Fruit fly (Drosophila melanogaster) whole organism, embryonic: ENCODE results near the gene ball.
A peak's percentile ranks its signal among the peaks of the same experiment; 100 is the strongest.

Experiments used
- Adf1 ChIP-seq: fragments of 200-800 bp; sonication (Bioruptor generic); IDR thresholded peaks from 2 replicates; pipeline ENCODE4 v1.3.6; 2022; ENCODE audit warnings: missing biosample characterization, missing genetic modification characterization
- Atf-2 ChIP-seq: fragments of 200-800 bp; sonication (Bioruptor generic); optimal IDR thresholded peaks from 2 replicates; lab custom pipeline; 2016; ENCODE audit warnings: missing biosample characterization, missing genetic modification characterization
- Awh ChIP-seq: fragments of 200-800 bp; sonication (Bioruptor generic); IDR thresholded peaks from 2 replicates; pipeline ENCODE4, ENCODE4 v1.3.6; 2022; ENCODE audit warnings: missing biosample characterization, missing genetic modification characterization
- CG11504 ChIP-seq: fragments of 200-800 bp; sonication (Bioruptor generic); optimal IDR thresholded peaks from 3 replicates; lab custom pipeline; 2019; ENCODE audit warnings: missing biosample characterization, mild to moderate bottlenecking, missing genetic modification characterization, moderate library complexity
- CG12219 ChIP-seq: fragments of 200-800 bp; sonication (Bioruptor generic); optimal IDR thresholded peaks from 3 replicates; lab custom pipeline; 2018; ENCODE audit warnings: missing biosample characterization, mild to moderate bottlenecking, missing genetic modification characterization
- CG13775 ChIP-seq: fragments of 200-800 bp; sonication (Bioruptor generic); optimal IDR thresholded peaks from 3 replicates; lab custom pipeline; 2017; ENCODE audit warnings: missing biosample characterization, mild to moderate bottlenecking, missing genetic modification characterization
- CG14667 ChIP-seq: fragments of 200-800 bp; sonication (Bioruptor generic); IDR thresholded peaks from 2 replicates; pipeline ENCODE4 v1.3.6; 2022; ENCODE audit warnings: missing biosample characterization, missing genetic modification characterization
- CG1529 ChIP-seq: fragments of 200-800 bp; sonication (Bioruptor generic); optimal IDR thresholded peaks from 3 replicates; lab custom pipeline; 2018; ENCODE audit warnings: missing biosample characterization, missing genetic modification characterization
- CG16813 ChIP-seq: fragments of 200-800 bp; sonication (Bioruptor generic); IDR thresholded peaks from 3 replicates; pipeline ENCODE4 v1.3.6; 2022; ENCODE audit warnings: missing biosample characterization, missing genetic modification characterization; ENCODE audit not compliant: partially characterized antibody
- CG17802 ChIP-seq: fragments of 200-800 bp; sonication (Bioruptor generic); optimal IDR thresholded peaks from 2 replicates; lab custom pipeline; 2018; ENCODE audit warnings: missing biosample characterization, mild to moderate bottlenecking, missing genetic modification characterization, moderate library complexity
- CG2875 ChIP-seq: fragments of 200-800 bp; sonication (Bioruptor generic); optimal IDR thresholded peaks from 2 replicates; lab custom pipeline; 2017; ENCODE audit warnings: missing biosample characterization, mild to moderate bottlenecking, missing genetic modification characterization, missing genetic modification reagents
- CG32772 ChIP-seq: fragments of 200-800 bp; sonication (Bioruptor generic); IDR thresholded peaks from 2 replicates; pipeline ENCODE4 v1.3.6; 2022; ENCODE audit warnings: missing biosample characterization, missing genetic modification characterization
- CG4730 ChIP-seq: fragments of 200-800 bp; sonication (Bioruptor generic); IDR thresholded peaks from 2 replicates; pipeline ENCODE4 v1.3.6; 2022; ENCODE audit warnings: missing biosample characterization, missing genetic modification characterization
- CG5245 ChIP-seq: fragments of 200-800 bp; sonication (Bioruptor generic); optimal IDR thresholded peaks from 3 replicates; lab custom pipeline; 2016; ENCODE audit warnings: missing biosample characterization, missing genetic modification characterization
- CG7556 ChIP-seq: fragments of 200-800 bp; sonication (Bioruptor generic); optimal IDR thresholded peaks from 2 replicates; lab custom pipeline; 2017; ENCODE audit warnings: missing biosample characterization, mild to moderate bottlenecking, missing genetic modification characterization
- CG7786 ChIP-seq: fragments of 200-800 bp; sonication (Bioruptor generic); optimal IDR thresholded peaks from 2 replicates; lab custom pipeline; 2016; ENCODE audit warnings: missing biosample characterization, missing genetic modification characterization
- CG8290 ChIP-seq, 3 experiments: fragments of 200-800 bp; sonication (Bioruptor generic); optimal IDR thresholded peaks; 2 replicates each; lab custom pipeline; 2016 to 2019; ENCODE audit warnings: missing biosample characterization in 3 of 3, missing genetic modification characterization in 3 of 3, mild to moderate bottlenecking in 2 of 3, moderate library complexity in 1 of 3
- CG8478 ChIP-seq: fragments of >200 bp; optimal IDR thresholded peaks from 2 replicates; lab custom pipeline; 2018
- CG9437 ChIP-seq: fragments of 200-800 bp; sonication (Bioruptor generic); optimal IDR thresholded peaks from 2 replicates; lab custom pipeline; 2018; ENCODE audit warnings: missing biosample characterization, mild to moderate bottlenecking, missing genetic modification characterization
- CG9797 ChIP-seq: fragments of 200-800 bp; sonication (Bioruptor generic); optimal IDR thresholded peaks from 3 replicates; lab custom pipeline; 2018; ENCODE audit warnings: missing biosample characterization, mild to moderate bottlenecking, missing genetic modification characterization
- Dfd ChIP-seq, 2 experiments: fragments of >200 bp; optimal IDR thresholded peaks; 2 replicates each; lab custom pipeline; 2017; ENCODE audit warnings: missing biosample characterization in 2 of 2, missing genetic modification characterization in 2 of 2
- Dll ChIP-seq: fragments of 200-800 bp; sonication (Bioruptor generic); IDR thresholded peaks from 4 replicates; pipeline ENCODE4 v1.3.6; 2022; ENCODE audit warnings: missing biosample characterization, missing genetic modification characterization; ENCODE audit not compliant: partially characterized antibody
- E2f2 ChIP-seq: fragments of 200-800 bp; sonication (Bioruptor generic); IDR thresholded peaks from 2 replicates; pipeline ENCODE4 v1.3.6; 2022; ENCODE audit warnings: missing biosample characterization, missing genetic modification characterization
- HLH54F ChIP-seq: fragments of 200-800 bp; sonication (Bioruptor generic); optimal IDR thresholded peaks from 3 replicates; lab custom pipeline; 2016; ENCODE audit warnings: missing biosample characterization, missing genetic modification characterization
- HLHmδ ChIP-seq: fragments of 200-800 bp; sonication (Bioruptor generic); optimal IDR thresholded peaks from 2 replicates; lab custom pipeline; 2018; ENCODE audit warnings: missing biosample characterization, mild to moderate bottlenecking, missing genetic modification characterization, moderate library complexity
- HmgD ChIP-seq: fragments of 200-800 bp; sonication (Bioruptor generic); optimal IDR thresholded peaks from 3 replicates; lab custom pipeline; 2016; ENCODE audit warnings: missing biosample characterization, missing genetic modification characterization
- Hr51 ChIP-seq, 2 experiments: fragments of 200-800 bp; sonication (Bioruptor generic); optimal IDR thresholded peaks; 2 replicates in 1 of 2; 3 replicates in 1 of 2; lab custom pipeline; 2016 to 2018; ENCODE audit warnings: missing biosample characterization in 2 of 2, missing genetic modification characterization in 2 of 2, mild to moderate bottlenecking in 1 of 2, moderate library complexity in 1 of 2
- NC2β ChIP-seq: fragments of 200-800 bp; sonication (Bioruptor generic); optimal IDR thresholded peaks from 2 replicates; lab custom pipeline; 2016; ENCODE audit warnings: missing biosample characterization, missing genetic modification characterization
- Neu2 ChIP-seq: fragments of 200-800 bp; sonication (Bioruptor generic); optimal IDR thresholded peaks from 3 replicates; lab custom pipeline; 2016; ENCODE audit warnings: missing biosample characterization, missing genetic modification characterization, borderline replicate concordance
- NfI ChIP-seq: fragments of 200-800 bp; sonication (Bioruptor generic); optimal IDR thresholded peaks from 3 replicates; lab custom pipeline; 2018; ENCODE audit warnings: missing biosample characterization, mild to moderate bottlenecking, missing genetic modification characterization, moderate library complexity
- Scr ChIP-seq: fragments of 200-800 bp; sonication (Bioruptor generic); IDR thresholded peaks from 2 replicates; pipeline ENCODE4 v1.3.6; 2022; ENCODE audit warnings: missing biosample characterization, missing genetic modification characterization; ENCODE audit not compliant: partially characterized antibody
- Sox102F ChIP-seq: fragments of 200-800 bp; sonication (Bioruptor generic); optimal IDR thresholded peaks from 2 replicates; lab custom pipeline; 2018; ENCODE audit warnings: missing biosample characterization, mild to moderate bottlenecking, missing genetic modification characterization, moderate library complexity
- Stat92E ChIP-seq, 3 experiments: fragments of >200 bp in 2 of 3; fragments of 200-800 bp in 1 of 3; sonication (Bioruptor generic) in 1 of 3; optimal IDR thresholded peaks; 2 replicates each; lab custom pipeline; 2017 to 2019; ENCODE audit warnings: missing biosample characterization in 3 of 3, missing genetic modification characterization in 3 of 3, mild to moderate bottlenecking in 1 of 3, moderate library complexity in 1 of 3
- Tbp ChIP-seq: fragments of >200 bp; optimal IDR thresholded peaks from 2 replicates; lab custom pipeline; 2018; ENCODE audit warnings: missing biosample characterization, missing genetic modification characterization
- Xbp1 ChIP-seq: fragments of 200-800 bp; sonication (Bioruptor generic); optimal IDR thresholded peaks from 3 replicates; lab custom pipeline; 2016; ENCODE audit warnings: missing biosample characterization, mild to moderate bottlenecking, missing genetic modification characterization
- cato ChIP-seq: fragments of 200-800 bp; sonication (Bioruptor generic); optimal IDR thresholded peaks from 2 replicates; lab custom pipeline; 2016; ENCODE audit warnings: missing biosample characterization, missing genetic modification characterization, borderline replicate concordance
- cg ChIP-seq: fragments of 200-800 bp; sonication (Bioruptor generic); optimal IDR thresholded peaks from 3 replicates; lab custom pipeline; 2019; ENCODE audit warnings: missing biosample characterization, mild to moderate bottlenecking, missing genetic modification characterization, moderate library complexity
- dpn ChIP-seq, 2 experiments: fragments of 200-800 bp; sonication (Bioruptor generic); optimal IDR thresholded peaks; 3 replicates each; lab custom pipeline; 2016; ENCODE audit warnings: missing biosample characterization in 2 of 2, missing genetic modification characterization in 2 of 2
- esg ChIP-seq: fragments of 200-800 bp; sonication (Bioruptor generic); conservative IDR thresholded peaks from 2 replicates; pipeline ENCODE4 v1.3.6; 2022; ENCODE audit warnings: missing biosample characterization, missing genetic modification characterization
- gem ChIP-seq: fragments of 200-800 bp; sonication (Bioruptor generic); optimal IDR thresholded peaks from 2 replicates; lab custom pipeline; 2019; ENCODE audit warnings: missing biosample characterization, mild to moderate bottlenecking, missing genetic modification characterization, moderate library complexity
- gro ChIP-seq: fragments of 200-800 bp; sonication (Bioruptor generic); optimal IDR thresholded peaks from 2 replicates; lab custom pipeline; 2016; ENCODE audit warnings: missing biosample characterization, missing genetic modification characterization
- h ChIP-seq: fragments of >200 bp; optimal IDR thresholded peaks from 2 replicates; lab custom pipeline; 2017
- ind ChIP-seq: fragments of 200-800 bp; sonication (Bioruptor generic); optimal IDR thresholded peaks from 3 replicates; lab custom pipeline; 2016; ENCODE audit warnings: missing biosample characterization, missing genetic modification characterization
- lilli ChIP-seq: fragments of 200-800 bp; sonication (Bioruptor generic); optimal IDR thresholded peaks from 3 replicates; lab custom pipeline; 2016; ENCODE audit warnings: missing biosample characterization, missing genetic modification characterization
- lola ChIP-seq, 3 experiments: fragments of >200 bp in 2 of 3; fragments of 200-800 bp in 1 of 3; sonication (Bioruptor generic) in 1 of 3; optimal IDR thresholded peaks; 2 replicates each; lab custom pipeline; 2017 to 2019; ENCODE audit warnings: missing biosample characterization in 3 of 3, missing genetic modification characterization in 3 of 3, mild to moderate bottlenecking in 1 of 3, moderate library complexity in 1 of 3
- mam ChIP-seq: fragments of 200-800 bp; sonication (Bioruptor generic); optimal IDR thresholded peaks from 3 replicates; lab custom pipeline; 2016; ENCODE audit warnings: missing biosample characterization, missing genetic modification characterization
- pita ChIP-seq: fragments of 200-800 bp; sonication (Bioruptor generic); optimal IDR thresholded peaks from 2 replicates; lab custom pipeline; 2017; ENCODE audit warnings: missing biosample characterization, mild to moderate bottlenecking, missing genetic modification characterization
- sens ChIP-seq: fragments of 200-800 bp; sonication (Bioruptor generic); peaks from one replicate; lab custom pipeline; 2016; ENCODE audit warnings: missing biosample characterization, missing genetic modification characterization
- sima ChIP-seq: fragments of 200-800 bp; sonication (Bioruptor generic); optimal IDR thresholded peaks from 2 replicates; lab custom pipeline; 2016; ENCODE audit warnings: missing biosample characterization, missing genetic modification characterization
- tx ChIP-seq: fragments of 200-800 bp; sonication (Bioruptor generic); optimal IDR thresholded peaks from 2 replicates; lab custom pipeline; 2016; ENCODE audit warnings: missing biosample characterization, missing genetic modification characterization
- wdn ChIP-seq: fragments of 200-800 bp; sonication (Bioruptor generic); IDR thresholded peaks from 2 replicates; pipeline ENCODE4 v1.3.6; 2022; ENCODE audit warnings: missing biosample characterization, missing genetic modification characterization

Gene ball

dm6 chr3R:26892764-26893163, 26.2 kb upstream of the ball start (continued):
- TF ChIP-seq Xbp1 (GFP tag; lab: Kevin White, UChicago) (peak; percentile 34), Sox102F (GFP tag; lab: Kevin White, UChicago) (peak; percentile 61), NC2β (GFP tag; lab: Kevin White, UChicago) (no peak), CG7786 (GFP tag; lab: Kevin White, UChicago) (peak; percentile 37), CG9437 (peak; percentile 12), HLHmδ (GFP tag; lab: Kevin White, UChicago) (no peak), CG8290 (GFP tag; optimal IDR thresholded peaks at IDR 0.05; lab: Kevin White, UChicago) (no peak), CG8290 (tag; optimal IDR thresholded peaks at IDR 0.05; lab: Kevin White, UChicago) (peak in 1 of 2 experiments; percentile 41), CG8478 (lab: Kevin White, UChicago) (no peak), Scr (GFP tag; lab: Robert Waterston, UW) (no peak), HLH54F (GFP tag; lab: Kevin White, UChicago) (no peak), CG32772 (GFP tag; lab: Robert Waterston, UW) (no peak), gem (tag; lab: Kevin White, UChicago) (peak; percentile 64), esg (GFP tag; lab: Robert Waterston, UW) (peak; percentile 30; the same call in 1 of the 2 replicates), tx (GFP tag; lab: Kevin White, UChicago) (peak; percentile 16), cg (GFP tag; lab: Kevin White, UChicago) (peak; percentile 9), gro (GFP tag; lab: Kevin White, UChicago) (no peak), CG14667 (GFP tag; lab: Robert Waterston, UW) (0 out of 2 replicates have a peak, but pooled peaks have one; percentile 17), Awh (GFP tag; lab: Robert Waterston, UW) (peak; percentile 72), Dll (GFP tag; lab: Robert Waterston, UW) (no peak), HmgD (GFP tag; lab: Kevin White, UChicago) (no peak), CG11504 (peak; percentile 41), Dfd (GFP tag; optimal IDR thresholded peaks at IDR 0.05; lab: Kevin White, UChicago) (no peak), wdn (GFP tag; lab: Robert Waterston, UW) (no peak), CG16813 (GFP tag; lab: Robert Waterston, UW) (no peak), Tbp (no peak), CG5245 (GFP tag; lab: Kevin White, UChicago) (no peak), lilli (GFP tag; lab: Kevin White, UChicago) (peak; percentile 17), ind (GFP tag; lab: Kevin White, UChicago) (no peak), cato (GFP tag; lab: Kevin White, UChicago) (no peak), CG1529 (GFP tag; lab: Kevin White, UChicago) (no peak), lola (GFP tag; optimal IDR thresholded peaks at IDR 0.05; lab: Kevin White, UChicago) (peak in 1 of 3 experiments; percentile 31), sens (GFP tag; lab: Kevin White, UChicago) (peak; percentile 60), mam (GFP tag; lab: Kevin White, UChicago) (no peak), dpn (GFP tag; optimal IDR thresholded peaks at IDR 0.05; lab: Kevin White, UChicago) (peak in 1 of 2 experiments; percentile 51), CG13775 (GFP tag; lab: Kevin White, UChicago) (peak; percentile 18), Adf1 (no peak), CG9797 (GFP tag; lab: Kevin White, UChicago) (no peak), Stat92E (GFP tag; optimal IDR thresholded peaks at IDR 0.05; lab: Kevin White, UChicago) (no peak), h (lab: Kevin White, UChicago) (no peak), CG17802 (tag; lab: Kevin White, UChicago) (no peak), Hr51 (GFP tag; optimal IDR thresholded peaks at IDR 0.05; lab: Kevin White, UChicago) (peak in 1 of 2 experiments; percentile 65), sima (GFP tag; lab: Kevin White, UChicago) (no peak), CG4730 (GFP tag; lab: Robert Waterston, UW) (no peak), pita (GFP tag; lab: Kevin White, UChicago) (no peak), E2f2 (no peak), NfI (GFP tag; lab: Kevin White, UChicago) (peak; percentile 23), CG12219 (peak; percentile 45), CG7556 (GFP tag; lab: Kevin White, UChicago) (peak; percentile 2), CG2875 (GFP tag; lab: Kevin White, UChicago) (no peak), Neu2 (GFP tag; lab: Kevin White, UChicago) (no peak), Atf-2 (peak; percentile 52)
